Worm (Caenorhabditis elegans): Measurements from ENCODE around the gene tap-1.

The tap-1 gene

ce11 chrX:14589051-14589736 lies at the start of gene tap-1, which contains the start of gene C44H4.4:
Gene tap-1 (plus strand): TSS chrX:14589624.
Gene C44H4.4 (minus strand): TSS chrX:14589101.
- TF ChIP-seq ceh-9 (tag; optimal IDR thresholded peaks at IDR 0.05), result no peak
- TF ChIP-seq ceh-30 (tag; optimal IDR thresholded peaks at IDR 0.05), result no peak
- TF ChIP-seq rnt-1 (tag; optimal IDR thresholded peaks at IDR 0.05), result no peak
- peak; percentile 30 for TF ChIP-seq elt-2 (tag; optimal IDR thresholded peaks at IDR 0.05)
- peak; percentile 29 for TF ChIP-seq nfya-1 (tag; optimal IDR thresholded peaks at IDR 0.05)
- TF ChIP-seq unc-42 (tag; optimal IDR thresholded peaks at IDR 0.05), result peak; percentile 87
- TF ChIP-seq ceh-48 (tag; optimal IDR thresholded peaks at IDR 0.05), result peak; percentile 77
- peak; percentile 56 for TF ChIP-seq ceh-31 (tag; optimal IDR thresholded peaks at IDR 0.05)
- peak; percentile 40 for TF ChIP-seq ceh-14 (tag; optimal IDR thresholded peaks at IDR 0.05)

ce11 chrX:14541992-14542391 lies 47.4 kb upstream of the tap-1 start, which contains the start of gene fbxa-81:
Gene fbxa-81 (minus strand): TSS chrX:14542092.
- no peak for TF ChIP-seq fkh-6 (tag; optimal IDR thresholded peaks at IDR 0.05)
- no peak for TF ChIP-seq ceh-22 (tag; optimal IDR thresholded peaks at IDR 0.05)
- TF ChIP-seq tbx-2 (tag; optimal IDR thresholded peaks at IDR 0.05), result no peak
- no peak for TF ChIP-seq hlh-8 (tag; optimal IDR thresholded peaks at IDR 0.05)
- TF ChIP-seq mec-3 (tag; optimal IDR thresholded peaks at IDR 0.05; ENCODE audit: borderline replicate concordance), result no peak
- TF ChIP-seq tbx-7 (tag; optimal IDR thresholded peaks at IDR 0.05), result no peak
- TF ChIP-seq che-1 (tag; optimal IDR thresholded peaks at IDR 0.05), result no peak
- no peak for TF ChIP-seq hlh-6 (tag; optimal IDR thresholded peaks at IDR 0.05)
- TF ChIP-seq fax-1 (tag; optimal IDR thresholded peaks at IDR 0.05), result no peak
- no peak for TF ChIP-seq ttx-3 (tag; optimal IDR thresholded peaks at IDR 0.05)
- TF ChIP-seq ceh-19 (GFP tag; optimal IDR thresholded peaks at IDR 0.05), result no peak
- TF ChIP-seq K02D7.2 (tag; optimal IDR thresholded peaks at IDR 0.05), result no peak
- no peak for TF ChIP-seq dve-1 (tag; optimal IDR thresholded peaks at IDR 0.05)
- no peak for TF ChIP-seq ets-4 (tag; optimal IDR thresholded peaks at IDR 0.05)
- no peak for TF ChIP-seq madf-2 (tag; optimal IDR thresholded peaks at IDR 0.05)
- no peak for TF ChIP-seq ceh-30 (tag; optimal IDR thresholded peaks at IDR 0.05)
- TF ChIP-seq npax-4 (tag; optimal IDR thresholded peaks at IDR 0.05), result no peak
- TF ChIP-seq lim-6 (tag; optimal IDR thresholded peaks at IDR 0.05), result no peak
- no peak for TF ChIP-seq F13H6.1 (tag; optimal IDR thresholded peaks at IDR 0.05)

- TF ChIP-seq ceh-34 (tag; optimal IDR thresholded peaks at IDR 0.05), result no peak
- no peak for TF ChIP-seq elt-4 (tag; optimal IDR thresholded peaks at IDR 0.05)
- no peak for TF ChIP-seq ceh-24 (tag; optimal IDR thresholded peaks at IDR 0.05)
- TF ChIP-seq pat-9 (tag; optimal IDR thresholded peaks at IDR 0.05), result no peak
- TF ChIP-seq ceh-9 (tag; optimal IDR thresholded peaks at IDR 0.05), result no peak
- TF ChIP-seq tbx-2 (tag; optimal IDR thresholded peaks at IDR 0.05), result no peak
- TF ChIP-seq ahr-1 (tag; optimal IDR thresholded peaks at IDR 0.05), result no peak
- no peak for TF ChIP-seq Y22D7AL.16 (tag; optimal IDR thresholded peaks at IDR 0.05)
Observed at ce11 chrX:14543224-14543623, 46.2 kb upstream of the tap-1 start, which contains the start of gene T24C2.3. Gene T24C2.3 (plus strand): TSS chrX:14543524.

- TF ChIP-seq dmd-4 (tag; optimal IDR thresholded peaks at IDR 0.05; ENCODE audit: borderline replicate concordance) (no peak), hlh-15 (tag; optimal IDR thresholded peaks at IDR 0.05) (no peak), odd-2 (tag; optimal IDR thresholded peaks at IDR 0.05) (no peak), eyg-1 (tag; optimal IDR thresholded peaks at IDR 0.05) (no peak), lin-11 (tag; optimal IDR thresholded peaks at IDR 0.05) (no peak), ceh-14 (tag; optimal IDR thresholded peaks at IDR 0.05) (no peak), fkh-10 (GFP tag; optimal IDR thresholded peaks at IDR 0.05) (no peak), fkh-6 (tag; optimal IDR thresholded peaks at IDR 0.05) (no peak), C08G9.2 (tag; optimal IDR thresholded peaks at IDR 0.05) (no peak), unc-55 (GFP tag; optimal IDR thresholded peaks at IDR 0.05) (no peak), npax-4 (tag; optimal IDR thresholded peaks at IDR 0.05) (no peak), fax-1 (tag; optimal IDR thresholded peaks at IDR 0.05) (no peak), F13H6.1 (tag; optimal IDR thresholded peaks at IDR 0.05) (no peak), pros-1 (tag; optimal IDR thresholded peaks at IDR 0.05) (no peak), ama-1 (optimal IDR thresholded peaks at IDR 0.05) (no peak)
Observed at ce11 chrX:14545543-14545942, 43.9 kb upstream of the tap-1 start, which contains the start of gene enri-2. Gene enri-2 (plus strand): TSS chrX:14545843.
